Worm (Caenorhabditis elegans): ENCODE results near the gene aagr-1.
A peak's percentile ranks its signal among the peaks of the same experiment; 100 is the strongest.

- TF ChIP-seq pros-1 (tag; optimal IDR thresholded peaks at IDR 0.05) (peak; percentile 49), dve-1 (tag; optimal IDR thresholded peaks at IDR 0.05) (peak; percentile 85), ceh-22 (tag; optimal IDR thresholded peaks at IDR 0.05) (no peak), pqm-1 (tag; optimal IDR thresholded peaks at IDR 0.05) (peak; percentile 16), ets-4 (tag; optimal IDR thresholded peaks at IDR 0.05) (peak; percentile 34)
Observed at ce11 chrIV:8375381-8375780, 9.1 kb downstream of the aagr-1 start.
